Fruit fly (Drosophila melanogaster) whole organism, embryonic: Measurements from ENCODE around the gene sima.

Experiments used
- Adf1 ChIP-seq: fragments of 200-800 bp; sonication (Bioruptor generic); IDR thresholded peaks from 2 replicates; pipeline ENCODE4 v1.3.6; 2022; ENCODE audit warnings: missing biosample characterization, missing genetic modification characterization
- CG10543 ChIP-seq: fragments of 200-800 bp; sonication (Bioruptor generic); optimal IDR thresholded peaks from 3 replicates; lab custom pipeline; 2017; ENCODE audit warnings: missing biosample characterization, mild to moderate bottlenecking, missing genetic modification characterization, moderate library complexity
- CG11696 ChIP-seq: fragments of 200-800 bp; sonication (Bioruptor generic); IDR thresholded peaks from 2 replicates; pipeline ENCODE4 v1.3.6; 2022; ENCODE audit warnings: missing biosample characterization, missing genetic modification characterization
- CG17385 ChIP-seq: fragments of 200-800 bp; sonication (Bioruptor generic); optimal IDR thresholded peaks from 3 replicates; lab custom pipeline; 2018; ENCODE audit warnings: missing biosample characterization, mild to moderate bottlenecking, missing genetic modification characterization
- CG2199 ChIP-seq: fragments of 200-800 bp; sonication (Bioruptor generic); IDR thresholded peaks from 3 replicates; pipeline ENCODE4 v1.3.6; 2022; ENCODE audit warnings: missing biosample characterization, missing genetic modification characterization
- CG3281 ChIP-seq: fragments of 200-800 bp; sonication (Bioruptor generic); optimal IDR thresholded peaks from 3 replicates; lab custom pipeline; 2017; ENCODE audit warnings: missing biosample characterization, mild to moderate bottlenecking, missing genetic modification characterization
- CG6272 ChIP-seq: fragments of 200-800 bp; sonication (Bioruptor generic); IDR thresholded peaks from 2 replicates; pipeline ENCODE4 v1.3.6; 2022; ENCODE audit warnings: missing biosample characterization, missing genetic modification characterization
- CG8765 ChIP-seq: fragments of 200-800 bp; sonication (Bioruptor generic); IDR thresholded peaks from 2 replicates; pipeline ENCODE4 v1.3.6; 2022; ENCODE audit warnings: missing biosample characterization, missing genetic modification characterization
- Dbx ChIP-seq: fragments of 200-800 bp; sonication (Bioruptor generic); IDR thresholded peaks from 3 replicates; pipeline ENCODE4 v1.3.6; 2022; ENCODE audit warnings: missing biosample characterization, missing genetic modification characterization
- Doc2 ChIP-seq: fragments of 200-800 bp; sonication (Bioruptor generic); IDR thresholded peaks from 2 replicates; pipeline ENCODE4 v1.3.6; 2022; ENCODE audit warnings: missing biosample characterization, missing genetic modification characterization
- Drgx ChIP-seq: fragments of 200-800 bp; sonication (Bioruptor generic); IDR thresholded peaks from 2 replicates; pipeline ENCODE4 v1.3.6; 2022; ENCODE audit warnings: missing biosample characterization, missing genetic modification characterization
- Hr39 ChIP-seq: fragments of >200 bp; optimal IDR thresholded peaks from 2 replicates; lab custom pipeline; 2017
- Med ChIP-seq: fragments of 200-800 bp; sonication (Bioruptor generic); peaks from one replicate; lab custom pipeline; 2016; ENCODE audit warnings: missing biosample characterization, missing genetic modification characterization, mild to moderate bottlenecking, inconsistent platforms, moderate library complexity
- Pdp1 ChIP-seq, 2 experiments: fragments of 200-800 bp; sonication (Bioruptor generic); optimal IDR thresholded peaks; 3 replicates each; lab custom pipeline; 2016; ENCODE audit warnings: missing biosample characterization in 2 of 2, missing genetic modification characterization in 2 of 2, mild to moderate bottlenecking in 1 of 2, moderate library complexity in 1 of 2
- Trl ChIP-seq, 3 experiments: fragments of >200 bp in 2 of 3; fragments of 200-800 bp in 1 of 3; sonication (Bioruptor generic) in 1 of 3; optimal IDR thresholded peaks; 2 replicates in 1 of 3; 3 replicates in 2 of 3; lab custom pipeline; 2016 to 2017; ENCODE audit warnings: missing biosample characterization in 1 of 3, missing genetic modification characterization in 1 of 3
- abd-A ChIP-seq: fragments of 200-800 bp; sonication (Bioruptor generic); optimal IDR thresholded peaks from 3 replicates; lab custom pipeline; 2019; ENCODE audit warnings: missing biosample characterization, mild to moderate bottlenecking, missing genetic modification characterization, moderate library complexity
- cato ChIP-seq: fragments of 200-800 bp; sonication (Bioruptor generic); optimal IDR thresholded peaks from 2 replicates; lab custom pipeline; 2016; ENCODE audit warnings: missing biosample characterization, missing genetic modification characterization, borderline replicate concordance
- cg ChIP-seq: fragments of 200-800 bp; sonication (Bioruptor generic); optimal IDR thresholded peaks from 3 replicates; lab custom pipeline; 2019; ENCODE audit warnings: missing biosample characterization, mild to moderate bottlenecking, missing genetic modification characterization, moderate library complexity
- chinmo ChIP-seq: fragments of 200-800 bp; sonication (Bioruptor generic); IDR thresholded peaks from 4 replicates; pipeline ENCODE4 v1.3.6; 2022; ENCODE audit warnings: missing biosample characterization, missing genetic modification characterization; ENCODE audit not compliant: partially characterized antibody
- crol ChIP-seq: fragments of 200-800 bp; sonication (Bioruptor generic); IDR thresholded peaks from 2 replicates; pipeline ENCODE4 v1.3.6; 2022; ENCODE audit warnings: missing biosample characterization, missing genetic modification characterization
- grn ChIP-seq: fragments of 200-800 bp; sonication (Bioruptor generic); optimal IDR thresholded peaks from 3 replicates; lab custom pipeline; 2017; ENCODE audit warnings: missing biosample characterization, missing genetic modification characterization
- gro ChIP-seq: fragments of 200-800 bp; sonication (Bioruptor generic); optimal IDR thresholded peaks from 2 replicates; lab custom pipeline; 2016; ENCODE audit warnings: missing biosample characterization, missing genetic modification characterization
- hb ChIP-seq: fragments of 200-800 bp; sonication (Bioruptor generic); IDR thresholded peaks from 3 replicates; pipeline ENCODE4 v1.3.6; 2022; ENCODE audit warnings: missing biosample characterization, missing genetic modification characterization; ENCODE audit not compliant: partially characterized antibody
- hkb ChIP-seq, 2 experiments: fragments of 200-800 bp in 1 of 2; fragments of >200 bp in 1 of 2; sonication (Bioruptor generic) in 1 of 2; IDR thresholded peaks in 1 of 2; optimal IDR thresholded peaks in 1 of 2; 2 replicates each; pipeline versions ENCODE4 v1.3.6 to Lab custom; 2017 to 2022; ENCODE audit warnings: missing biosample characterization in 1 of 2, missing genetic modification characterization in 1 of 2
- pb ChIP-seq: fragments of 200-800 bp; sonication (Bioruptor generic); optimal IDR thresholded peaks from 3 replicates; lab custom pipeline; 2016; ENCODE audit warnings: missing biosample characterization, missing genetic modification characterization
- prd ChIP-seq, 3 experiments: fragments of >200 bp in 2 of 3; fragments of 200-800 bp in 1 of 3; sonication (Bioruptor generic) in 1 of 3; optimal IDR thresholded peaks in 2 of 3; IDR thresholded peaks in 1 of 3; 2 replicates in 2 of 3; 3 replicates in 1 of 3; pipeline versions ENCODE4 v1.3.6 to Lab custom; 2017 to 2022; ENCODE audit warnings: missing biosample characterization in 1 of 3, missing genetic modification characterization in 1 of 3
- ranshi ChIP-seq: fragments of 200-800 bp; sonication (Bioruptor generic); IDR thresholded peaks from 2 replicates; pipeline ENCODE4 v1.3.6; 2022; ENCODE audit warnings: missing biosample characterization, missing genetic modification characterization
- sens ChIP-seq: fragments of 200-800 bp; sonication (Bioruptor generic); peaks from one replicate; lab custom pipeline; 2016; ENCODE audit warnings: missing biosample characterization, missing genetic modification characterization
- sug ChIP-seq: fragments of 200-800 bp; optimal IDR thresholded peaks from 2 replicates; lab custom pipeline; 2019; ENCODE audit warnings: missing biosample characterization, mild to moderate bottlenecking, missing genetic modification characterization, moderate library complexity
- tap ChIP-seq: fragments of 200-800 bp; optimal IDR thresholded peaks from 3 replicates; lab custom pipeline; 2019; ENCODE audit warnings: missing biosample characterization, mild to moderate bottlenecking, missing genetic modification characterization, moderate library complexity
- wdn ChIP-seq: fragments of 200-800 bp; sonication (Bioruptor generic); IDR thresholded peaks from 2 replicates; pipeline ENCODE4 v1.3.6; 2022; ENCODE audit warnings: missing biosample characterization, missing genetic modification characterization

The sima gene

dm6 chr3R:30099341-30099871 lies 41.3 kb downstream of the sima start (continued):
- TF ChIP-seq hkb (optimal IDR thresholded peaks at IDR 0.05; lab: Kevin White, UChicago) (no peak), hkb (GFP tag; IDR thresholded peaks at IDR 0.05; lab: Robert Waterston, UW) (peak; percentile 8; the same call in 1 of the 2 replicates), gro (GFP tag; lab: Kevin White, UChicago) (peak; percentile 47), CG6272 (no peak), Dbx (GFP tag; lab: Robert Waterston, UW) (0 out of 3 replicates have a peak, but pooled peaks have one; percentile 6), CG8765 (GFP tag; lab: Robert Waterston, UW) (no peak), CG10543 (GFP tag; lab: Kevin White, UChicago) (peak; percentile 30)

dm6 chr3R:30100325-30100975 lies 42.3 kb downstream of the sima start:
- peak; percentile 12 for TF ChIP-seq CG17385 (GFP tag; lab: Kevin White, UChicago)
- TF ChIP-seq cato (GFP tag; lab: Kevin White, UChicago): no peak
- TF ChIP-seq crol (GFP tag; lab: Robert Waterston, UW): peak; percentile 80
- peak in 1 of 2 experiments; percentile 11 for TF ChIP-seq Trl (optimal IDR thresholded peaks at IDR 0.05; lab: Kevin White, UChicago)
- TF ChIP-seq Trl (GFP tag; optimal IDR thresholded peaks at IDR 0.05; lab: Kevin White, UChicago): no peak
- TF ChIP-seq hb: no peak
- TF ChIP-seq chinmo (GFP tag; lab: Robert Waterston, UW): 0 out of 4 replicates have a peak, but pooled peaks have one; percentile 35
- TF ChIP-seq sug (tag; lab: Kevin White, UChicago): no peak
- peak; percentile 79 for TF ChIP-seq Hr39 (lab: Kevin White, UChicago)
- TF ChIP-seq wdn (GFP tag; lab: Robert Waterston, UW): no peak
- TF ChIP-seq sens (GFP tag; lab: Kevin White, UChicago): peak; percentile 66
- TF ChIP-seq cg (GFP tag; lab: Kevin White, UChicago): peak; percentile 4
- TF ChIP-seq Med: peak; percentile 44
- TF ChIP-seq Doc2 (GFP tag; lab: Robert Waterston, UW): no peak
- peak; percentile 82 for TF ChIP-seq abd-A (tag; lab: Kevin White, UChicago)
- TF ChIP-seq CG3281 (GFP tag; lab: Kevin White, UChicago): no peak
- no peak for TF ChIP-seq grn (GFP tag; lab: Kevin White, UChicago)
- TF ChIP-seq, all 482 proteins: peak for 9

dm6 chr3R:30100976-30101332 lies 42.8 kb downstream of the sima start:
- TF ChIP-seq pb (GFP tag; lab: Kevin White, UChicago) (no peak), Pdp1 (GFP tag; optimal IDR thresholded peaks at IDR 0.05; lab: Kevin White, UChicago) (peak in 1 of 2 experiments; percentile 11), Adf1 (GFP tag; lab: Robert Waterston, UW) (no peak), Drgx (GFP tag; lab: Robert Waterston, UW) (0 out of 2 replicates have a peak, but pooled peaks have one; percentile 13), tap (tag; lab: Kevin White, UChicago) (no peak), CG2199 (GFP tag; lab: Robert Waterston, UW) (no peak)
- TF ChIP-seq, all 482 proteins: peak for 2

- TF ChIP-seq gro (GFP tag; lab: Kevin White, UChicago) (no peak), Med (peak; percentile 51), Drgx (GFP tag; lab: Robert Waterston, UW) (peak; percentile 52), prd (optimal IDR thresholded peaks at IDR 0.05; lab: Kevin White, UChicago) (no peak), prd (GFP tag; IDR thresholded peaks at IDR 0.05; lab: Robert Waterston, UW) (peak; percentile 27; the same call in 1 of the 3 replicates), CG11696 (GFP tag; lab: Robert Waterston, UW) (peak; percentile 70), ranshi (no peak)
These were observed 43.4 kb downstream of the sima start for dm6 chr3R:30101389-30101935.
